Worm (Caenorhabditis elegans) whole organism, L1 larva: Measurements from ENCODE around the gene C10E2.1.
A peak's percentile ranks its signal among the peaks of the same experiment; 100 is the strongest.

Experiments
- C16A3.4 ChIP-seq: fragments of 150-350 bp; optimal IDR thresholded peaks from 2 replicates; lab custom pipeline; 2014; ENCODE audit warnings: missing biosample characterization, missing genetic modification characterization
- alr-1 ChIP-seq: fragments of 200-800 bp; sonication (Bioruptor generic); optimal IDR thresholded peaks from 2 replicates; lab custom pipeline; 2018; ENCODE audit warnings: borderline replicate concordance, mild to moderate bottlenecking, missing genetic modification characterization, missing compliant biosample characterization
- aly-2 ChIP-seq: fragments of 150-350 bp; optimal IDR thresholded peaks from 2 replicates; lab custom pipeline; 2014; ENCODE audit warnings: missing biosample characterization, missing genetic modification characterization
- ama-1 ChIP-seq: fragments of 150-350 bp; optimal IDR thresholded peaks from 2 replicates; lab custom pipeline; 2014
- blmp-1 ChIP-seq: fragments of 150-350 bp; optimal IDR thresholded peaks from 2 replicates; lab custom pipeline; 2014; ENCODE audit warnings: missing biosample characterization, missing genetic modification characterization
- ceh-63 ChIP-seq: fragments of 200-800 bp; sonication (Bioruptor generic); optimal IDR thresholded peaks from 2 replicates; lab custom pipeline; 2018; ENCODE audit warnings: mild to moderate bottlenecking, missing genetic modification characterization, missing compliant biosample characterization
- ceh-8 ChIP-seq: fragments of 200-800 bp; sonication (Bioruptor generic); optimal IDR thresholded peaks from 2 replicates; lab custom pipeline; 2018; ENCODE audit warnings: mild to moderate bottlenecking, missing genetic modification characterization, moderate library complexity, missing compliant biosample characterization
- ceh-82 ChIP-seq, 3 experiments: fragments of 150-350 bp in 1 of 3; sonication (generic microtip) in 2 of 3; optimal IDR thresholded peaks; 2 replicates each; lab custom pipeline; 2014 to 2017; ENCODE audit warnings: missing biosample characterization in 3 of 3, missing genetic modification characterization in 3 of 3
- ceh-90 ChIP-seq: sonication (generic microtip); optimal IDR thresholded peaks from 2 replicates; lab custom pipeline; 2016; ENCODE audit warnings: missing genetic modification characterization, missing compliant biosample characterization
- ces-1 ChIP-seq: fragments of 150-350 bp; optimal IDR thresholded peaks from 2 replicates; lab custom pipeline; 2014; ENCODE audit warnings: missing biosample characterization, missing genetic modification reagents, missing genetic modification characterization
- egl-13 ChIP-seq: sonication (generic microtip); optimal IDR thresholded peaks from 2 replicates; lab custom pipeline; 2016; ENCODE audit warnings: missing genotype, missing genetic modification reagents, missing genetic modification characterization, missing compliant biosample characterization
- elt-2 ChIP-seq: sonication (generic microtip); optimal IDR thresholded peaks from 2 replicates; lab custom pipeline; 2016; ENCODE audit warnings: missing genetic modification characterization, mild to moderate bottlenecking, inconsistent platforms, missing compliant biosample characterization, missing genetic modification reagents
- elt-3 ChIP-seq, 6 experiments: fragments of 150-350 bp in 1 of 6; sonication (generic microtip); optimal IDR thresholded peaks; 2 replicates each; lab custom pipeline; 2017 to 2018; ENCODE audit warnings: missing biosample characterization in 6 of 6, missing genetic modification characterization in 6 of 6, inconsistent platforms in 1 of 6
- fkh-4 ChIP-seq: sonication (generic microtip); optimal IDR thresholded peaks from 2 replicates; lab custom pipeline; 2016; ENCODE audit warnings: missing compliant biosample characterization, missing genetic modification characterization, borderline replicate concordance
- grh-1 ChIP-seq: fragments of 200-800 bp; sonication (Bioruptor generic); IDR thresholded peaks from 2 replicates; pipeline ENCODE4 v1.3.6; 2022; ENCODE audit warnings: missing genetic modification reagents, missing genetic modification characterization, missing compliant biosample characterization
- hlh-17 ChIP-seq: fragments of 200-800 bp; sonication (Bioruptor generic); optimal IDR thresholded peaks from 2 replicates; lab custom pipeline; 2018; ENCODE audit warnings: missing genetic modification characterization, mild to moderate bottlenecking, missing compliant biosample characterization, moderate library complexity, borderline replicate concordance
- hpl-2 ChIP-seq: fragments of 150-350 bp; optimal IDR thresholded peaks from 2 replicates; lab custom pipeline; 2014; ENCODE audit warnings: missing biosample characterization, missing genetic modification reagents, missing genetic modification characterization
- jun-1 ChIP-seq: fragments of 150-350 bp; optimal IDR thresholded peaks from 2 replicates; lab custom pipeline; 2014; ENCODE audit warnings: missing biosample characterization, missing genetic modification reagents, missing genetic modification characterization
- lin-13 ChIP-seq: fragments of 150-350 bp; optimal IDR thresholded peaks from 2 replicates; lab custom pipeline; 2014; ENCODE audit warnings: missing biosample characterization, missing genetic modification reagents, missing genetic modification characterization
- lin-14 ChIP-seq: fragments of 200-800 bp; sonication (Bioruptor generic); optimal IDR thresholded peaks from 2 replicates; lab custom pipeline; 2018; ENCODE audit warnings: mild to moderate bottlenecking, missing genetic modification characterization, moderate library complexity, missing compliant biosample characterization
- lsy-2 ChIP-seq, 2 experiments: fragments of 150-350 bp; optimal IDR thresholded peaks; 2 replicates each; lab custom pipeline; 2014; ENCODE audit warnings: missing biosample characterization in 2 of 2, missing genetic modification characterization in 2 of 2
- mdl-1 ChIP-seq, 2 experiments: fragments of 150-350 bp; optimal IDR thresholded peaks; 2 replicates each; lab custom pipeline; 2014 to 2017; ENCODE audit warnings: missing biosample characterization in 2 of 2, missing genetic modification characterization in 2 of 2, inconsistent platforms in 1 of 2
- mep-1 ChIP-seq: fragments of 150-350 bp; optimal IDR thresholded peaks from 2 replicates; lab custom pipeline; 2014; ENCODE audit warnings: missing biosample characterization, missing genetic modification characterization
- nhr-11 ChIP-seq: fragments of 150-350 bp; optimal IDR thresholded peaks from 2 replicates; lab custom pipeline; 2014; ENCODE audit warnings: missing biosample characterization, missing genetic modification characterization
- nhr-19 ChIP-seq: fragments of 200-800 bp; sonication (Bioruptor generic); conservative IDR thresholded peaks from 2 replicates; pipeline ENCODE4 v1.3.6; 2022; ENCODE audit warnings: missing genetic modification characterization, missing compliant biosample characterization
- nhr-20 ChIP-seq: sonication (generic microtip); optimal IDR thresholded peaks from 2 replicates; lab custom pipeline; 2016; ENCODE audit warnings: mild to moderate bottlenecking, missing genetic modification characterization, missing compliant biosample characterization
- nhr-237 ChIP-seq: fragments of 150-350 bp; optimal IDR thresholded peaks from 2 replicates; lab custom pipeline; 2014; ENCODE audit warnings: missing biosample characterization, missing genetic modification characterization
- nhr-28 ChIP-seq: fragments of 150-350 bp; optimal IDR thresholded peaks from 2 replicates; lab custom pipeline; 2014; ENCODE audit warnings: missing biosample characterization, missing genetic modification characterization
- nhr-47 ChIP-seq: sonication (generic microtip); optimal IDR thresholded peaks from 2 replicates; lab custom pipeline; 2016; ENCODE audit warnings: mild to moderate bottlenecking, missing genetic modification characterization, moderate library complexity, missing compliant biosample characterization
- nhr-71 ChIP-seq: sonication (generic microtip); optimal IDR thresholded peaks from 2 replicates; lab custom pipeline; 2016; ENCODE audit warnings: mild to moderate bottlenecking, missing genetic modification characterization, moderate library complexity, missing compliant biosample characterization
- nhr-77 ChIP-seq: fragments of 150-350 bp; optimal IDR thresholded peaks from 2 replicates; lab custom pipeline; 2014; ENCODE audit warnings: missing biosample characterization, missing genetic modification characterization
- nhr-84 ChIP-seq: sonication (generic microtip); optimal IDR thresholded peaks from 2 replicates; lab custom pipeline; 2017; ENCODE audit warnings: missing biosample characterization, missing genetic modification characterization
- nhr-85 ChIP-seq: sonication (generic microtip); peaks from one replicate; lab custom pipeline; 2016; ENCODE audit warnings: missing genetic modification characterization, inconsistent platforms, missing compliant biosample characterization
- nhr-90 ChIP-seq: sonication (generic microtip); optimal IDR thresholded peaks from 2 replicates; lab custom pipeline; 2016; ENCODE audit warnings: mild to moderate bottlenecking, missing genetic modification characterization, missing compliant biosample characterization; ENCODE audit not compliant: poor library complexity
- pax-3 ChIP-seq: fragments of 200-800 bp; sonication (Bioruptor generic); optimal IDR thresholded peaks from 2 replicates; lab custom pipeline; 2018; ENCODE audit warnings: mild to moderate bottlenecking, missing genetic modification characterization, moderate library complexity, missing compliant biosample characterization
- pqm-1 ChIP-seq: sonication (generic microtip); optimal IDR thresholded peaks from 3 replicates; lab custom pipeline; 2017; ENCODE audit warnings: missing biosample characterization, missing genetic modification characterization
- skn-1 ChIP-seq: fragments of 150-350 bp; optimal IDR thresholded peaks from 2 replicates; lab custom pipeline; 2014; ENCODE audit warnings: missing biosample characterization, missing genetic modification characterization
- snpc-4 ChIP-seq: fragments of 150-350 bp; optimal IDR thresholded peaks from 2 replicates; lab custom pipeline; 2014; ENCODE audit warnings: missing biosample characterization, missing genetic modification characterization
- snu-23 ChIP-seq: sonication (generic microtip); optimal IDR thresholded peaks from 2 replicates; lab custom pipeline; 2016; ENCODE audit warnings: missing genetic modification characterization, missing compliant biosample characterization
- swsn-7 ChIP-seq: sonication (generic microtip); optimal IDR thresholded peaks from 2 replicates; lab custom pipeline; 2016; ENCODE audit warnings: missing genetic modification characterization, missing compliant biosample characterization
- tbx-2 ChIP-seq: sonication (generic microtip); optimal IDR thresholded peaks from 2 replicates; lab custom pipeline; 2016; ENCODE audit warnings: missing genetic modification characterization, missing compliant biosample characterization
- unc-130 ChIP-seq: fragments of 150-350 bp; optimal IDR thresholded peaks from 2 replicates; lab custom pipeline; 2017; ENCODE audit warnings: missing biosample characterization, missing genetic modification characterization, inconsistent platforms
- unc-98 ChIP-seq: fragments of 200-800 bp; sonication (Bioruptor generic); IDR thresholded peaks from 2 replicates; pipeline ENCODE4 v1.3.6; 2022; ENCODE audit warnings: missing genetic modification characterization, missing compliant biosample characterization
- xbp-1 ChIP-seq: sonication (generic microtip); optimal IDR thresholded peaks from 2 replicates; lab custom pipeline; 2016; ENCODE audit warnings: missing genetic modification characterization, missing compliant biosample characterization
- ztf-11 ChIP-seq, 2 experiments: sonication (generic microtip); optimal IDR thresholded peaks; 2 replicates each; lab custom pipeline; 2016 to 2017; ENCODE audit warnings: missing genetic modification characterization in 2 of 2, missing biosample characterization in 1 of 2, missing compliant biosample characterization in 1 of 2

C10E2.1 gene

DNA sequence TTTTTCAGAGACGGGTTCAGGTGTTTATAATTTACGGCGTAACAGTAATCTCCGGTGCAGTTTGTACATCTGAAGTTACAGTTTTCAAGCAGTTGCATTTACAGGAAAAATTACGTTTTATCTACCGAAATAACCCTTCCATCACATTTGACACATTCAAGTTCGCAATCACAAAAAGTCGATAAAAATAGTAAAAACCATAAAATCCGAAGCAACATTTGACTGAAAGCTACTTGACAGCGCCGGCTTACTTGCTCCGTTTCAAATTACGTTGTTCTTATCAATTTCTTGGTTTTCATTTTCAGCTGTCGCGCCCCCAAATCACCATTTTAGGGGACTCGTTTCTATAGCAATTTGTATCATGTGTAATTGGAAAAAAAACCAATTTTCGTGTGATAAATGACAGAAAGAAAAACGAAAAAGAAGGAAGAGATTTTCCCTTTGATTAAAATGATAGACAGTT lies 20.2 kb downstream of the C10E2.1 start, which contains the start of gene T01C8.3:
T01C8.3 (minus strand) TSS at position 413 of the 463 bp plus-strand sequence.
- TF ChIP-seq ceh-8 (GFP tag; lab: Kevin White, UChicago) (no peak), ces-1 (GFP tag; lab: Kevin White, UChicago) (no peak), unc-98 (GFP tag; lab: Robert Waterston, UW) (no peak), hlh-17 (no peak), alr-1 (no peak), ceh-90 (tag; lab: Kevin White, UChicago) (no peak), lin-14 (GFP tag; lab: Kevin White, UChicago) (no peak)

DNA sequence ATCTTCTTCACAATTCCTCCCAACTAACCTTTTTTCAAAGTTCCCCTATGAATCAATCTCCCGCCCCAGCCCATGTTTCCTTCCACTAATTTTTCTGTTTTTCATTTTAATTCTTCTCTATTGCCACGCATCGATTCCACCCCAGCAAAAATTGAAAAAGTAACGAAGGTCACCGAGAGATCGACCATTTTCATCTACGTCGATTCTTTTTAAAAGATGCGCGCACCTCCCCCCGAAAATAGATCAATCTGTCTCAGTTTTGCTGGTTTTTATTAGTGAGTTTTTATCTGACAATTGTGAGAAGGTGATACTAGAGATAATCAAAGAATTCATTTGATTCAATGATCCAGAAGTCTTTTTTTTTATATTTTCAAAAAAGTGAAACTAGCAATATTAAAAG lies 21.4 kb downstream of the C10E2.1 start:
- TF ChIP-seq nhr-85 (tag; lab: Kevin White, UChicago) (peak; percentile 84), blmp-1 (peak; percentile 69), nhr-71 (peak; percentile 14), nhr-47 (tag; lab: Kevin White, UChicago) (no peak), nhr-20 (tag; lab: Kevin White, UChicago) (peak; percentile 35), egl-13 (tag; lab: Kevin White, UChicago) (no peak), lin-14 (GFP tag; lab: Kevin White, UChicago) (peak; percentile 53), snu-23 (GFP tag; lab: Kevin White, UChicago) (peak; percentile 48), fkh-4 (tag; lab: Kevin White, UChicago) (no peak), elt-3 (tag; optimal IDR thresholded peaks at IDR 0.05; lab: Kevin White, UChicago) (peak in 2 of 6 experiments; percentile 33 to 67), mep-1 (tag; lab: Kevin White, UChicago) (peak; percentile 36)

DNA sequence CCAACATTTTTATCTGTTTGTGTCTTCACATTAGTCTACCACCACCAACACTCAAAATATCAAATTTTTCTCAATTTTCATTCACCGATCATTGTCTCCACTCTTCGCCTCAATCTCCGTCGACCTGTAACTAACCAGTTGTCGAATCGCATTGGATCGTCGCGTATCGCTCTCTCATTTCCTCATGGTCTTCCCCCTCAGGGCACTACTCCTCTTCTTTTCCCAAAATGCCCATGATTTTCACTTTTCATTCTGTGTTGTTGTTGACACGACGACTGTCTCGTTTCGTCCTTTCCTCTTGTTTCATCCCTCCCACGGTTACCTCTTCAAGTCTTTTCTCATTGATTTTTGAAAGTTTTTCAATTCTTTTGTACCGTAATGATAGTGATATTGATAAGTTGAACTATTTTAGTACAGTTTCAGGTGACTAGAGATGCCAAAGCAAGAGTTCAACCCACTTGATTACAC lies 23.4 kb downstream of the C10E2.1 start, which contains the start of gene T01C8.2:
T01C8.2 (plus strand) TSS at position 418 of the 468 bp plus-strand sequence.
- no peak for TF ChIP-seq hlh-17
- TF ChIP-seq nhr-11 (tag; lab: Kevin White, UChicago): no peak
- TF ChIP-seq nhr-85 (tag; lab: Kevin White, UChicago): peak; percentile 89
- TF ChIP-seq nhr-90 (tag; lab: Kevin White, UChicago): peak; percentile 65
- TF ChIP-seq lin-14 (GFP tag; lab: Kevin White, UChicago): peak; percentile 79
- TF ChIP-seq alr-1: no peak
- TF ChIP-seq lsy-2 (tag; optimal IDR thresholded peaks at IDR 0.05; lab: Kevin White, UChicago): peak in 1 of 2 experiments; percentile 10
- peak; percentile 5 for TF ChIP-seq swsn-7 (tag; lab: Kevin White, UChicago)
- no peak for TF ChIP-seq snpc-4
- TF ChIP-seq tbx-2 (tag; lab: Kevin White, UChicago): peak; percentile 18
- peak in 1 of 3 experiments; percentile 10 for TF ChIP-seq ceh-82 (tag; optimal IDR thresholded peaks at IDR 0.05; lab: Kevin White, UChicago)
- no peak for TF ChIP-seq aly-2 (tag; lab: Kevin White, UChicago)
- TF ChIP-seq blmp-1: peak; percentile 98
- TF ChIP-seq nhr-47 (tag; lab: Kevin White, UChicago): peak; percentile 25
- TF ChIP-seq nhr-28 (tag; lab: Kevin White, UChicago): no peak
- TF ChIP-seq pqm-1 (tag; lab: Kevin White, UChicago): no peak
- no peak for TF ChIP-seq lin-13 (GFP tag; lab: Kevin White, UChicago)
- no peak for TF ChIP-seq ceh-8 (GFP tag; lab: Kevin White, UChicago)
- no peak for TF ChIP-seq ama-1 (lab: Kevin White, UChicago)
- TF ChIP-seq nhr-84 (tag; lab: Kevin White, UChicago): no peak
- TF ChIP-seq C16A3.4: peak; percentile 13
- TF ChIP-seq nhr-237 (tag; lab: Kevin White, UChicago): no peak
- peak in 4 of 6 experiments; percentile 30 to 63 (median 46) for TF ChIP-seq elt-3 (tag; optimal IDR thresholded peaks at IDR 0.05; lab: Kevin White, UChicago)
- peak; percentile 68 for TF ChIP-seq mep-1 (tag; lab: Kevin White, UChicago)
- TF ChIP-seq xbp-1 (tag; lab: Kevin White, UChicago): peak; percentile 5
- no peak for TF ChIP-seq hpl-2
- TF ChIP-seq ztf-11 (tag; optimal IDR thresholded peaks at IDR 0.05; lab: Kevin White, UChicago): no peak
- peak; percentile 63 for TF ChIP-seq nhr-20 (tag; lab: Kevin White, UChicago)
- TF ChIP-seq elt-2: no peak
- no peak for TF ChIP-seq jun-1 (tag; lab: Kevin White, UChicago)
- TF ChIP-seq grh-1 (GFP tag; lab: Robert Waterston, UW): peak; percentile 38; the same call in 1 of the 2 replicates
- peak in 1 of 2 experiments; percentile 38 for TF ChIP-seq mdl-1 (tag; optimal IDR thresholded peaks at IDR 0.05; lab: Kevin White, UChicago)
- TF ChIP-seq skn-1: no peak
- peak; percentile 80 for TF ChIP-seq snu-23 (GFP tag; lab: Kevin White, UChicago)
- no peak for TF ChIP-seq pax-3 (tag; lab: Kevin White, UChicago)
- TF ChIP-seq nhr-77 (tag; lab: Kevin White, UChicago): no peak
- TF ChIP-seq unc-130 (tag; lab: Kevin White, UChicago): no peak
- TF ChIP-seq nhr-71: peak; percentile 58
- no peak for TF ChIP-seq ceh-63 (GFP tag; lab: Kevin White, UChicago)
- 0 out of 2 replicates have a peak, but pooled peaks have one; percentile 7 for TF ChIP-seq nhr-19 (GFP tag; lab: Robert Waterston, UW)
